Fruit fly (Drosophila melanogaster) whole organism: Measurements from ENCODE around the gene CG45218.
A peak's percentile ranks its signal among the peaks of the same experiment; 100 is the strongest.

Experiments
- Dll ChIP-seq: fragments of >200 bp; optimal IDR thresholded peaks from 2 replicates; lab custom pipeline; 2017
- pan ChIP-seq: fragments of >200 bp; optimal IDR thresholded peaks from 2 replicates; lab custom pipeline; 2017
- psq ChIP-seq: fragments of >200 bp; optimal IDR thresholded peaks from 2 replicates; lab custom pipeline; 2017

- peak; percentile 77 for TF ChIP-seq pan (lab: Kevin White, UChicago)
- no peak for TF ChIP-seq Dll
- no peak for TF ChIP-seq psq (lab: Kevin White, UChicago)
Observed at dm6 chr3R:15277926-15278869, 12.4 kb downstream of the CG45218 start, which contains the start of the genes MRG15 and Tm1.
